Worm (Caenorhabditis elegans) whole organism, L1 larva: ENCODE measurements around the gene srd-26.

ENCODE experiments used
- C16A3.4 ChIP-seq: fragments of 150-350 bp; optimal IDR thresholded peaks from 2 replicates; lab custom pipeline; 2014; ENCODE audit warnings: missing biosample characterization, missing genetic modification characterization
- ama-1 ChIP-seq: fragments of 150-350 bp; optimal IDR thresholded peaks from 2 replicates; lab custom pipeline; 2014
- blmp-1 ChIP-seq: fragments of 150-350 bp; optimal IDR thresholded peaks from 2 replicates; lab custom pipeline; 2014; ENCODE audit warnings: missing biosample characterization, missing genetic modification characterization
- ceh-8 ChIP-seq: fragments of 200-800 bp; sonication (Bioruptor generic); optimal IDR thresholded peaks from 2 replicates; lab custom pipeline; 2018; ENCODE audit warnings: mild to moderate bottlenecking, missing genetic modification characterization, moderate library complexity, missing compliant biosample characterization
- ces-1 ChIP-seq: fragments of 150-350 bp; optimal IDR thresholded peaks from 2 replicates; lab custom pipeline; 2014; ENCODE audit warnings: missing biosample characterization, missing genetic modification reagents, missing genetic modification characterization
- dpl-1 ChIP-seq, 3 experiments: fragments of 150-350 bp in 2 of 3; sonication (generic microtip) in 1 of 3; optimal IDR thresholded peaks; 2 replicates each; lab custom pipeline; 2014 to 2017; ENCODE audit warnings: missing biosample characterization in 3 of 3, missing genetic modification characterization in 3 of 3, missing genetic modification reagents in 3 of 3
- efl-1 ChIP-seq, 4 experiments: fragments of 150-350 bp; optimal IDR thresholded peaks in 3 of 4; peaks in 1 of 4; 1 replicate in 1 of 4; 2 replicates in 3 of 4; lab custom pipeline; 2014; ENCODE audit warnings: missing biosample characterization in 2 of 4, missing genetic modification characterization in 2 of 4, missing genetic modification reagents in 2 of 4
- efl-3 ChIP-seq: fragments of 200-800 bp; sonication (Bioruptor generic); optimal IDR thresholded peaks from 2 replicates; lab custom pipeline; 2018; ENCODE audit warnings: mild to moderate bottlenecking, missing genetic modification characterization, missing compliant biosample characterization
- egl-27 ChIP-seq, 2 experiments: fragments of 150-350 bp in 1 of 2; sonication (generic microtip); optimal IDR thresholded peaks; 3 replicates each; lab custom pipeline; 2017 to 2018; ENCODE audit warnings: missing biosample characterization in 2 of 2, missing genetic modification characterization in 2 of 2, missing genetic modification reagents in 2 of 2
- elt-3 ChIP-seq, 6 experiments: fragments of 150-350 bp in 1 of 6; sonication (generic microtip); optimal IDR thresholded peaks; 2 replicates each; lab custom pipeline; 2017 to 2018; ENCODE audit warnings: missing biosample characterization in 6 of 6, missing genetic modification characterization in 6 of 6, inconsistent platforms in 1 of 6
- fkh-10 ChIP-seq: sonication (generic microtip); optimal IDR thresholded peaks from 2 replicates; lab custom pipeline; 2017; ENCODE audit warnings: missing biosample characterization, missing genetic modification reagents, missing genetic modification characterization
- hpl-2 ChIP-seq: fragments of 150-350 bp; optimal IDR thresholded peaks from 2 replicates; lab custom pipeline; 2014; ENCODE audit warnings: missing biosample characterization, missing genetic modification reagents, missing genetic modification characterization
- irx-1 ChIP-seq: sonication (generic microtip); optimal IDR thresholded peaks from 2 replicates; lab custom pipeline; 2016; ENCODE audit warnings: missing genetic modification characterization, missing compliant biosample characterization
- jun-1 ChIP-seq: fragments of 150-350 bp; optimal IDR thresholded peaks from 2 replicates; lab custom pipeline; 2014; ENCODE audit warnings: missing biosample characterization, missing genetic modification reagents, missing genetic modification characterization
- lin-14 ChIP-seq: fragments of 200-800 bp; sonication (Bioruptor generic); optimal IDR thresholded peaks from 2 replicates; lab custom pipeline; 2018; ENCODE audit warnings: mild to moderate bottlenecking, missing genetic modification characterization, moderate library complexity, missing compliant biosample characterization
- lin-35 ChIP-seq, 2 experiments: fragments of 150-350 bp; optimal IDR thresholded peaks; 2 replicates each; lab custom pipeline; 2014; ENCODE audit warnings: missing biosample characterization in 2 of 2, missing genetic modification characterization in 2 of 2, missing genetic modification reagents in 2 of 2
- lir-3 ChIP-seq: sonication (generic microtip); optimal IDR thresholded peaks from 2 replicates; lab custom pipeline; 2016; ENCODE audit warnings: mild to moderate bottlenecking, missing genetic modification characterization, moderate library complexity, missing compliant biosample characterization; ENCODE audit not compliant: poor library complexity
- mab-9 ChIP-seq: fragments of 200-800 bp; sonication (Bioruptor generic); IDR thresholded peaks from 2 replicates; pipeline ENCODE4 v1.3.6; 2022; ENCODE audit warnings: missing genetic modification reagents, missing genetic modification characterization, missing compliant biosample characterization
- mdl-1 ChIP-seq, 2 experiments: fragments of 150-350 bp; optimal IDR thresholded peaks; 2 replicates each; lab custom pipeline; 2014 to 2017; ENCODE audit warnings: missing biosample characterization in 2 of 2, missing genetic modification characterization in 2 of 2, inconsistent platforms in 1 of 2
- mef-2 ChIP-seq: fragments of 150-350 bp; optimal IDR thresholded peaks from 2 replicates; lab custom pipeline; 2014; ENCODE audit warnings: missing biosample characterization, missing genetic modification characterization
- mep-1 ChIP-seq: fragments of 150-350 bp; optimal IDR thresholded peaks from 2 replicates; lab custom pipeline; 2014; ENCODE audit warnings: missing biosample characterization, missing genetic modification characterization
- nhr-19 ChIP-seq: fragments of 200-800 bp; sonication (Bioruptor generic); conservative IDR thresholded peaks from 2 replicates; pipeline ENCODE4 v1.3.6; 2022; ENCODE audit warnings: missing genetic modification characterization, missing compliant biosample characterization
- nhr-20 ChIP-seq: sonication (generic microtip); optimal IDR thresholded peaks from 2 replicates; lab custom pipeline; 2016; ENCODE audit warnings: mild to moderate bottlenecking, missing genetic modification characterization, missing compliant biosample characterization
- nhr-237 ChIP-seq: fragments of 150-350 bp; optimal IDR thresholded peaks from 2 replicates; lab custom pipeline; 2014; ENCODE audit warnings: missing biosample characterization, missing genetic modification characterization
- nhr-47 ChIP-seq: sonication (generic microtip); optimal IDR thresholded peaks from 2 replicates; lab custom pipeline; 2016; ENCODE audit warnings: mild to moderate bottlenecking, missing genetic modification characterization, moderate library complexity, missing compliant biosample characterization
- nhr-76 ChIP-seq: sonication (generic microtip); optimal IDR thresholded peaks from 2 replicates; lab custom pipeline; 2017; ENCODE audit warnings: missing biosample characterization, missing genetic modification characterization
- nhr-77 ChIP-seq: fragments of 150-350 bp; optimal IDR thresholded peaks from 2 replicates; lab custom pipeline; 2014; ENCODE audit warnings: missing biosample characterization, missing genetic modification characterization
- nhr-84 ChIP-seq: sonication (generic microtip); optimal IDR thresholded peaks from 2 replicates; lab custom pipeline; 2017; ENCODE audit warnings: missing biosample characterization, missing genetic modification characterization
- nhr-85 ChIP-seq: sonication (generic microtip); peaks from one replicate; lab custom pipeline; 2016; ENCODE audit warnings: missing genetic modification characterization, inconsistent platforms, missing compliant biosample characterization
- nhr-90 ChIP-seq: sonication (generic microtip); optimal IDR thresholded peaks from 2 replicates; lab custom pipeline; 2016; ENCODE audit warnings: mild to moderate bottlenecking, missing genetic modification characterization, missing compliant biosample characterization; ENCODE audit not compliant: poor library complexity
- pag-3 ChIP-seq: sonication (generic microtip); optimal IDR thresholded peaks from 2 replicates; lab custom pipeline; 2017; ENCODE audit warnings: missing genetic modification characterization, mild to moderate bottlenecking, missing compliant biosample characterization, antibody characterized with exemption, borderline replicate concordance; ENCODE audit not compliant: insufficient read depth
- pax-3 ChIP-seq: fragments of 200-800 bp; sonication (Bioruptor generic); optimal IDR thresholded peaks from 2 replicates; lab custom pipeline; 2018; ENCODE audit warnings: mild to moderate bottlenecking, missing genetic modification characterization, moderate library complexity, missing compliant biosample characterization
- pqm-1 ChIP-seq: sonication (generic microtip); optimal IDR thresholded peaks from 3 replicates; lab custom pipeline; 2017; ENCODE audit warnings: missing biosample characterization, missing genetic modification characterization
- rnt-1 ChIP-seq: sonication (generic microtip); optimal IDR thresholded peaks from 2 replicates; lab custom pipeline; 2016; ENCODE audit warnings: mild to moderate bottlenecking, missing genetic modification characterization, moderate library complexity, missing compliant biosample characterization
- skn-1 ChIP-seq: fragments of 150-350 bp; optimal IDR thresholded peaks from 2 replicates; lab custom pipeline; 2014; ENCODE audit warnings: missing biosample characterization, missing genetic modification characterization
- snu-23 ChIP-seq: sonication (generic microtip); optimal IDR thresholded peaks from 2 replicates; lab custom pipeline; 2016; ENCODE audit warnings: missing genetic modification characterization, missing compliant biosample characterization
- sox-4 ChIP-seq: sonication (generic microtip); optimal IDR thresholded peaks from 2 replicates; lab custom pipeline; 2016; ENCODE audit warnings: missing genetic modification characterization, missing compliant biosample characterization
- sptf-1 ChIP-seq: fragments of 150-350 bp; optimal IDR thresholded peaks from 2 replicates; lab custom pipeline; 2014; ENCODE audit warnings: missing biosample characterization, missing genetic modification characterization
- sup-37 ChIP-seq: fragments of 200-800 bp; sonication (Bioruptor generic); optimal IDR thresholded peaks from 2 replicates; lab custom pipeline; 2018; ENCODE audit warnings: mild to moderate bottlenecking, missing genetic modification characterization, missing compliant biosample characterization
- swsn-7 ChIP-seq: sonication (generic microtip); optimal IDR thresholded peaks from 2 replicates; lab custom pipeline; 2016; ENCODE audit warnings: missing genetic modification characterization, missing compliant biosample characterization
- tbx-2 ChIP-seq: sonication (generic microtip); optimal IDR thresholded peaks from 2 replicates; lab custom pipeline; 2016; ENCODE audit warnings: missing genetic modification characterization, missing compliant biosample characterization
- unc-130 ChIP-seq: fragments of 150-350 bp; optimal IDR thresholded peaks from 2 replicates; lab custom pipeline; 2017; ENCODE audit warnings: missing biosample characterization, missing genetic modification characterization, inconsistent platforms
- zag-1 ChIP-seq: fragments of 150-350 bp; optimal IDR thresholded peaks from 2 replicates; lab custom pipeline; 2014; ENCODE audit warnings: missing biosample characterization, missing genetic modification characterization
- ztf-11 ChIP-seq, 2 experiments: sonication (generic microtip); optimal IDR thresholded peaks; 2 replicates each; lab custom pipeline; 2016 to 2017; ENCODE audit warnings: missing genetic modification characterization in 2 of 2, missing biosample characterization in 1 of 2, missing compliant biosample characterization in 1 of 2

Gene srd-26

ce11 chrV:14193451-14193850 is 30.6 kb upstream of the srd-26 start, which contains the start of gene atfs-1 (continued):
- TF ChIP-seq egl-27 (tag; optimal IDR thresholded peaks at IDR 0.05; lab: Kevin White, UChicago) = peak in 1 of 2 experiments; percentile 6
- peak in 2 of 3 experiments; percentile 36 to 43 for TF ChIP-seq dpl-1 (GFP tag; optimal IDR thresholded peaks at IDR 0.05; lab: Kevin White, UChicago)
- TF ChIP-seq blmp-1 (tag; lab: Kevin White, UChicago) = peak; percentile 99
- peak; percentile 73 for TF ChIP-seq nhr-90
- TF ChIP-seq rnt-1 (tag; lab: Kevin White, UChicago) = peak; percentile 83
- TF ChIP-seq C16A3.4 (tag; lab: Kevin White, UChicago) = peak; percentile 12
- TF ChIP-seq jun-1 (tag; lab: Kevin White, UChicago) = peak; percentile 70
- TF ChIP-seq nhr-85 (tag; lab: Kevin White, UChicago) = peak; percentile 78
- TF ChIP-seq nhr-19 (GFP tag; lab: Robert Waterston, UW) = peak; percentile 74
- TF ChIP-seq lin-14 (GFP tag; lab: Kevin White, UChicago) = peak; percentile 90
- TF ChIP-seq tbx-2 (tag; lab: Kevin White, UChicago) = peak; percentile 67
- peak; percentile 64 for TF ChIP-seq mep-1
- peak in 1 of 6 experiments; percentile 36 for TF ChIP-seq elt-3 (tag; optimal IDR thresholded peaks at IDR 0.05; lab: Kevin White, UChicago)
- TF ChIP-seq nhr-20 (tag; lab: Kevin White, UChicago) = peak; percentile 82
- peak; percentile 3 for TF ChIP-seq sox-4 (tag; lab: Kevin White, UChicago)
- peak; percentile 72 for TF ChIP-seq swsn-7 (tag; lab: Kevin White, UChicago)

DNA sequence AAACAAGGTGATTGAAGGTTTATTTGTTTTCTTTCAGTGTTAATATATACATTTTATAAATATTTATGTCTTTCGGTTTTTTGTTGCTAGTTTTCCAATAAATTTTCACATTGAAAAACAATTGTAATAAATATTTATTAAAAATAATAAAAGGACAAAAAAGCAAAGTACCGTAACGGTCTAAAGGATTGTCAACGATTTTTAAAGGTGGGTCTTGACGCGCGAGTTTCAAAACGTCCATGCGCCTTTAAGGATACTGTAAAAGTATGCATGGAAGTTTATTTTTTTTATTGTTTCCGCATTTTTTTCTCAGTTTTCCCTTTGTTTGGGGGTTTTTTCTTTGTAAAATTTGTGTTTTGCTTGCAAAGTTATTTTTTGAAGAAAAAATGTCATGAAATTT is 30.1 kb upstream of the srd-26 start:
- TF ChIP-seq efl-1 (optimal IDR thresholded peaks at IDR 0.05; lab: Kevin White, UChicago) (no peak), efl-1 (GFP tag; optimal IDR thresholded peaks at IDR 0.05 in 1 of 2; lab: Kevin White, UChicago) (peak in 1 of 2 experiments; percentile 20), mab-9 (GFP tag; lab: Robert Waterston, UW) (no peak), sup-37 (no peak), unc-130 (tag; lab: Kevin White, UChicago) (no peak), fkh-10 (GFP tag; lab: Kevin White, UChicago) (no peak), lir-3 (tag; lab: Kevin White, UChicago) (no peak)

DNA sequence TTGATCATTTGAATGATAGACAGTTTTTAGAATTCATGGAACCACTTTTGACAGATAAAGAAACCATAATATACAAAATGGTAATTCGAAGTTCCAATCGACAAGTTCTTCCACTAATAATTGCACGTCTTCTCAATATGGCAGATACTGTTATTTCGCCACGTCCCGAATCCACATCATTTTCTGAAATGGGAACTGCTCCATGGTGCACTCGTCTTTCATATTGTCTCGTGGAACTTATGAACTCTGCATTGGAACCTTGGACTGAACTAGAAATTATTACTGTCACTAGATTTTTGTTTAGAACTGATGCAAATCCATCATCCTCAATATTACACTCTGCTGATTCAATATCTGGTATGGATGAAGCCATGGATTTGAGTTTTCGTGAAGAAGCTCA is 24.3 kb upstream of the srd-26 start:
- TF ChIP-seq ama-1 (lab: Kevin White, UChicago) (no peak), mef-2 (no peak), ces-1 (GFP tag; lab: Kevin White, UChicago) (no peak), nhr-90 (no peak), nhr-77 (no peak), pag-3 (tag; lab: Kevin White, UChicago) (no peak), jun-1 (tag; lab: Kevin White, UChicago) (no peak), mdl-1 (tag; optimal IDR thresholded peaks at IDR 0.05; lab: Kevin White, UChicago) (no peak), snu-23 (GFP tag; lab: Kevin White, UChicago) (no peak), lin-35 (GFP tag; optimal IDR thresholded peaks at IDR 0.05; lab: Kevin White, UChicago) (no peak), zag-1 (tag; lab: Kevin White, UChicago) (no peak)
- TF ChIP-seq, all 84 proteins: peak for 0

DNA sequence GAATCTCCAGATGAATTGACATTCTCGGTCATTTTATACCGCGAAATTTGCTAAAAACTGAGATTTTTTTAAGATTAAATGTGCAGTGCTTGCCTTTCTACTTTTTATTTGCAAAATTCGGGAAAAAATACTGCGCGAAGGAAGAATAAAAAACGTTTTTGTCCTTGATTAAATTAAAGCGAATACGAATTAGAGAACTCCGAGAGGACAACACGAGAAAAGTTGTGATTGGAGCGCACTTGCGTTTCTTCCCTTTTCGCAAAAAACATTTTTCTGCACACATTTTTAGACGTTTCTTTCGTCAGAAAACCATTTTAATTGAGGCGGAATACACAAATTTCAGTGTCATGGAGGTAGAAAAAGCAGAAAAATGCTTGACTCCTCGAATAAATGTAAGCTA is 22.6 kb upstream of the srd-26 start, which contains the start of the genes trm-1 and ints-2:
TSS of gene trm-1 (minus strand) at position 175 of the 400 bp plus-strand sequence.
TSS of gene ints-2 (plus strand) at position 249 of the 400 bp plus-strand sequence.
- TF ChIP-seq elt-3 (tag; optimal IDR thresholded peaks at IDR 0.05; lab: Kevin White, UChicago) (peak in 1 of 6 experiments; percentile 5), pax-3 (no peak), nhr-237 (no peak), sox-4 (tag; lab: Kevin White, UChicago) (no peak), lin-14 (GFP tag; lab: Kevin White, UChicago) (peak; percentile 83), jun-1 (tag; lab: Kevin White, UChicago) (no peak), snu-23 (GFP tag; lab: Kevin White, UChicago) (peak; percentile 73), pqm-1 (tag; lab: Kevin White, UChicago) (no peak), ztf-11 (tag; optimal IDR thresholded peaks at IDR 0.05; lab: Kevin White, UChicago) (peak in 1 of 2 experiments; percentile 55), nhr-85 (tag; lab: Kevin White, UChicago) (peak; percentile 86), sptf-1 (tag; lab: Kevin White, UChicago) (no peak), egl-27 (tag; optimal IDR thresholded peaks at IDR 0.05; lab: Kevin White, UChicago) (no peak), nhr-47 (tag; lab: Kevin White, UChicago) (peak; percentile 81), blmp-1 (tag; lab: Kevin White, UChicago) (peak; percentile 61), nhr-84 (tag; lab: Kevin White, UChicago) (no peak), nhr-19 (GFP tag; lab: Robert Waterston, UW) (peak; percentile 52), skn-1 (tag; lab: Kevin White, UChicago) (no peak), ceh-8 (GFP tag; lab: Kevin White, UChicago) (peak; percentile 72), efl-1 (optimal IDR thresholded peaks at IDR 0.05; lab: Kevin White, UChicago) (peak; percentile 78 to 79), efl-1 (GFP tag; optimal IDR thresholded peaks at IDR 0.05 in 1 of 2; lab: Kevin White, UChicago) (peak; percentile 73 to 97), irx-1 (tag; lab: Kevin White, UChicago) (peak; percentile 51), zag-1 (tag; lab: Kevin White, UChicago) (no peak), efl-3 (GFP tag; lab: Kevin White, UChicago) (no peak), nhr-76 (tag; lab: Kevin White, UChicago) (no peak), sup-37 (no peak), unc-130 (tag; lab: Kevin White, UChicago) (peak; percentile 9), hpl-2 (no peak)
